Worm (Caenorhabditis elegans) whole organism, L4 larva: Measurements from ENCODE around the gene cka-1.

ENCODE experiments used
- nhr-11 ChIP-seq: fragments of 150-350 bp; optimal IDR thresholded peaks from 2 replicates; lab custom pipeline; 2014; ENCODE audit warnings: missing biosample characterization, missing genetic modification characterization
- nhr-28 ChIP-seq: fragments of 150-350 bp; optimal IDR thresholded peaks from 2 replicates; lab custom pipeline; 2014; ENCODE audit warnings: missing biosample characterization, missing genetic modification characterization

DNA sequence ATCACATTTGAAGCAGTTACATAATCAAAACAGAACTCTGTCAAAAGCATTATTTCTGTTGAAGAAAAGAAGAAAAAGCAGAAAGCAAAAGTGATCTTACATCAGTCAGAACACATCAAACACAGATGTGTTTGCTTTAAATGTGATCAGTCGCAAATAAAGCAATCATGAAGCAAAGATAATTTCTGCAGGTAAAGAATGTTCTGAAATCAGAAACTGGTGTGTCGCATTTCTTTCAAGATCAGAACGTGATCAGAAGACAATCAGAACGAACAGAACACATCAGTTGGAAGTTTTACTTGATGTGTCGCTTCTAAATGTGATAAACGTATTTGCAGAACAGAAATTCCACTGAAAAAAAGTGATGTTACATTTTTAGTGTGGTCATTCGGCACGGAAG, 38.4 kb downstream of the cka-1 start:
- TF ChIP-seq nhr-11 (no peak), nhr-28 (tag; lab: Kevin White, UChicago) (peak; percentile 28)
